Fruit fly (Drosophila melanogaster) whole organism, embryonic: Measurements from ENCODE around the gene CG10959.

Experiments
- CG10462 ChIP-seq: fragments of 200-800 bp; sonication (Bioruptor generic); optimal IDR thresholded peaks from 2 replicates; lab custom pipeline; 2016; ENCODE audit warnings: missing biosample characterization, missing genetic modification characterization
- CG10565 ChIP-seq: fragments of 200-800 bp; sonication (Bioruptor generic); optimal IDR thresholded peaks from 3 replicates; lab custom pipeline; 2016; ENCODE audit warnings: missing biosample characterization, mild to moderate bottlenecking, missing genetic modification characterization
- CG12659 ChIP-seq: fragments of 200-800 bp; sonication (Bioruptor generic); optimal IDR thresholded peaks from 3 replicates; lab custom pipeline; 2017; ENCODE audit warnings: mild to moderate bottlenecking, missing biosample characterization, missing genetic modification reagents, missing genetic modification characterization
- CG15073 ChIP-seq: fragments of 200-800 bp; sonication (Bioruptor generic); optimal IDR thresholded peaks from 2 replicates; lab custom pipeline; 2016; ENCODE audit warnings: missing biosample characterization, missing genetic modification characterization
- CG17359 ChIP-seq: fragments of 200-800 bp; sonication (Bioruptor generic); optimal IDR thresholded peaks from 3 replicates; lab custom pipeline; 2018; ENCODE audit warnings: missing biosample characterization, mild to moderate bottlenecking, missing genetic modification characterization, moderate library complexity
- CG2199 ChIP-seq: fragments of 200-800 bp; sonication (Bioruptor generic); IDR thresholded peaks from 3 replicates; pipeline ENCODE4 v1.3.6; 2022; ENCODE audit warnings: missing biosample characterization, missing genetic modification characterization
- CG31224 ChIP-seq: fragments of 200-800 bp; sonication (Bioruptor generic); IDR thresholded peaks from 2 replicates; pipeline ENCODE4 v1.3.6; 2022; ENCODE audit warnings: missing biosample characterization, missing genetic modification characterization
- CG31388 ChIP-seq: fragments of 200-800 bp; sonication (Bioruptor generic); optimal IDR thresholded peaks from 2 replicates; lab custom pipeline; 2016; ENCODE audit warnings: missing biosample characterization, missing genetic modification characterization
- CG5180 ChIP-seq: fragments of 200-800 bp; sonication (Bioruptor generic); optimal IDR thresholded peaks from 3 replicates; lab custom pipeline; 2017; ENCODE audit warnings: missing biosample characterization, missing genetic modification characterization, mild to moderate bottlenecking, moderate library complexity, missing genetic modification reagents
- CG5953 ChIP-seq: fragments of 200-800 bp; sonication (Bioruptor generic); IDR thresholded peaks from 2 replicates; pipeline ENCODE4 v1.3.6; 2022; ENCODE audit warnings: missing biosample characterization, missing genetic modification characterization
- CG7786 ChIP-seq: fragments of 200-800 bp; sonication (Bioruptor generic); optimal IDR thresholded peaks from 2 replicates; lab custom pipeline; 2016; ENCODE audit warnings: missing biosample characterization, missing genetic modification characterization
- CG8388 ChIP-seq: fragments of 200-800 bp; sonication (Bioruptor generic); optimal IDR thresholded peaks from 2 replicates; lab custom pipeline; 2019; ENCODE audit warnings: missing biosample characterization, mild to moderate bottlenecking, missing genetic modification characterization, moderate library complexity
- CG9797 ChIP-seq: fragments of 200-800 bp; sonication (Bioruptor generic); optimal IDR thresholded peaks from 3 replicates; lab custom pipeline; 2018; ENCODE audit warnings: missing biosample characterization, mild to moderate bottlenecking, missing genetic modification characterization
- Camta ChIP-seq: fragments of 200-800 bp; sonication (Bioruptor generic); optimal IDR thresholded peaks from 2 replicates; lab custom pipeline; 2016; ENCODE audit warnings: missing biosample characterization, missing genetic modification characterization
- CkIIα-i1 ChIP-seq: fragments of 200-800 bp; sonication (Bioruptor generic); IDR thresholded peaks from 2 replicates; pipeline ENCODE4 v1.3.6; 2022; ENCODE audit warnings: missing biosample characterization, missing genetic modification characterization
- Dfd ChIP-seq, 2 experiments: fragments of >200 bp; optimal IDR thresholded peaks; 2 replicates each; lab custom pipeline; 2017; ENCODE audit warnings: missing biosample characterization in 2 of 2, missing genetic modification characterization in 2 of 2
- Dip3 ChIP-seq: fragments of 200-800 bp; sonication (Bioruptor generic); optimal IDR thresholded peaks from 3 replicates; lab custom pipeline; 2016; ENCODE audit warnings: missing biosample characterization, missing genetic modification characterization
- Drgx ChIP-seq: fragments of 200-800 bp; sonication (Bioruptor generic); IDR thresholded peaks from 2 replicates; pipeline ENCODE4 v1.3.6; 2022; ENCODE audit warnings: missing biosample characterization, missing genetic modification characterization
- HHEX ChIP-seq: fragments of 200-800 bp; sonication (Bioruptor generic); optimal IDR thresholded peaks from 3 replicates; lab custom pipeline; 2017; ENCODE audit warnings: missing biosample characterization, mild to moderate bottlenecking, missing genetic modification characterization, missing genetic modification reagents
- HmgD ChIP-seq: fragments of 200-800 bp; sonication (Bioruptor generic); optimal IDR thresholded peaks from 3 replicates; lab custom pipeline; 2016; ENCODE audit warnings: missing biosample characterization, missing genetic modification characterization
- Hr3 ChIP-seq: fragments of 200-800 bp; sonication (Bioruptor generic); optimal IDR thresholded peaks from 3 replicates; lab custom pipeline; 2016; ENCODE audit warnings: missing biosample characterization, missing genetic modification characterization
- Hr51 ChIP-seq, 2 experiments: fragments of 200-800 bp; sonication (Bioruptor generic); optimal IDR thresholded peaks; 2 replicates in 1 of 2; 3 replicates in 1 of 2; lab custom pipeline; 2016 to 2018; ENCODE audit warnings: missing biosample characterization in 2 of 2, missing genetic modification characterization in 2 of 2, mild to moderate bottlenecking in 1 of 2, moderate library complexity in 1 of 2
- Meics ChIP-seq: fragments of 200-800 bp; sonication (Bioruptor generic); optimal IDR thresholded peaks from 2 replicates; lab custom pipeline; 2017; ENCODE audit warnings: missing biosample characterization, mild to moderate bottlenecking, missing genetic modification characterization
- Ptx1 ChIP-seq: fragments of 200-800 bp; sonication (Bioruptor generic); IDR thresholded peaks from 2 replicates; pipeline ENCODE4 v1.3.6; 2022; ENCODE audit warnings: missing biosample characterization, missing genetic modification characterization
- Side ChIP-seq: fragments of 200-800 bp; sonication (Bioruptor generic); optimal IDR thresholded peaks from 2 replicates; lab custom pipeline; 2016; ENCODE audit warnings: missing biosample characterization, missing genetic modification characterization
- Trl ChIP-seq, 3 experiments: fragments of >200 bp in 2 of 3; fragments of 200-800 bp in 1 of 3; sonication (Bioruptor generic) in 1 of 3; optimal IDR thresholded peaks; 2 replicates in 1 of 3; 3 replicates in 2 of 3; lab custom pipeline; 2016 to 2017; ENCODE audit warnings: missing biosample characterization in 1 of 3, missing genetic modification characterization in 1 of 3
- Usf ChIP-seq: fragments of 200-800 bp; sonication (Bioruptor generic); optimal IDR thresholded peaks from 2 replicates; lab custom pipeline; 2017; ENCODE audit warnings: missing genotype, missing biosample characterization, missing genetic modification characterization
- ara ChIP-seq: fragments of 200-800 bp; sonication (Bioruptor generic); IDR thresholded peaks from 2 replicates; pipeline ENCODE4 v1.3.6; 2022; ENCODE audit warnings: missing biosample characterization, missing genetic modification characterization
- bab2 ChIP-seq: fragments of 200-800 bp; sonication (Bioruptor generic); optimal IDR thresholded peaks from 2 replicates; lab custom pipeline; 2016; ENCODE audit warnings: missing biosample characterization, missing genetic modification characterization
- bbx ChIP-seq: fragments of 200-800 bp; sonication (Bioruptor generic); IDR thresholded peaks from 2 replicates; pipeline ENCODE4 v1.3.6; 2022; ENCODE audit warnings: missing biosample characterization, missing genetic modification characterization; ENCODE audit not compliant: partially characterized antibody
- crc ChIP-seq: fragments of 200-800 bp; sonication (Bioruptor generic); optimal IDR thresholded peaks from 2 replicates; lab custom pipeline; 2016; ENCODE audit warnings: missing biosample characterization, missing genetic modification characterization
- croc ChIP-seq: fragments of 200-800 bp; sonication (Bioruptor generic); conservative IDR thresholded peaks from 3 replicates; pipeline ENCODE4 v1.3.6; 2022; ENCODE audit warnings: missing biosample characterization, missing genetic modification characterization
- fd3F ChIP-seq: fragments of 200-800 bp; sonication (Bioruptor generic); optimal IDR thresholded peaks from 2 replicates; lab custom pipeline; 2018; ENCODE audit warnings: missing biosample characterization, mild to moderate bottlenecking, missing genetic modification characterization, moderate library complexity
- gfzf ChIP-seq: fragments of 200-800 bp; sonication (Bioruptor generic); optimal IDR thresholded peaks from 2 replicates; lab custom pipeline; 2016; ENCODE audit warnings: missing biosample characterization, mild to moderate bottlenecking, missing genetic modification characterization, moderate library complexity
- hb ChIP-seq: fragments of 200-800 bp; sonication (Bioruptor generic); IDR thresholded peaks from 3 replicates; pipeline ENCODE4 v1.3.6; 2022; ENCODE audit warnings: missing biosample characterization, missing genetic modification characterization; ENCODE audit not compliant: partially characterized antibody
- insv ChIP-seq, 2 experiments: fragments of 200-800 bp; sonication (Bioruptor generic); optimal IDR thresholded peaks; 3 replicates each; lab custom pipeline; 2016 to 2018; ENCODE audit warnings: missing biosample characterization in 2 of 2, missing genetic modification characterization in 2 of 2
- lab ChIP-seq: fragments of 200-800 bp; sonication (Bioruptor generic); optimal IDR thresholded peaks from 3 replicates; lab custom pipeline; 2017; ENCODE audit warnings: missing biosample characterization, missing genetic modification characterization, mild to moderate bottlenecking, moderate library complexity, missing genetic modification reagents
- lov ChIP-seq, 2 experiments: fragments of 200-800 bp in 1 of 2; fragments of >200 bp in 1 of 2; sonication (Bioruptor generic) in 1 of 2; IDR thresholded peaks in 1 of 2; optimal IDR thresholded peaks in 1 of 2; 2 replicates in 1 of 2; 3 replicates in 1 of 2; pipeline versions ENCODE4 v1.3.6 to Lab custom; 2017 to 2022; ENCODE audit warnings: missing biosample characterization in 1 of 2, missing genetic modification characterization in 1 of 2
- pan ChIP-seq, 4 experiments: fragments of >200 bp in 3 of 4; fragments of 200-800 bp in 1 of 4; sonication (Bioruptor generic) in 1 of 4; optimal IDR thresholded peaks in 3 of 4; IDR thresholded peaks in 1 of 4; 2 replicates each; pipeline versions ENCODE4 v1.3.6 to Lab custom; 2017 to 2022; ENCODE audit warnings: missing biosample characterization in 2 of 4, missing genetic modification characterization in 2 of 4, mixed read lengths in 1 of 4
- pfk ChIP-seq: fragments of 200-800 bp; sonication (Bioruptor generic); optimal IDR thresholded peaks from 2 replicates; lab custom pipeline; 2018; ENCODE audit warnings: missing biosample characterization, mild to moderate bottlenecking, missing genetic modification characterization, moderate library complexity
- psq ChIP-seq: fragments of 200-800 bp; sonication (Bioruptor generic); optimal IDR thresholded peaks from 2 replicates; lab custom pipeline; 2017; ENCODE audit warnings: missing biosample characterization, missing genetic modification characterization
- repo ChIP-seq: fragments of 200-800 bp; sonication (Bioruptor generic); optimal IDR thresholded peaks from 2 replicates; lab custom pipeline; 2016; ENCODE audit warnings: missing biosample characterization, missing genetic modification characterization
- seq ChIP-seq: fragments of 200-800 bp; sonication (Bioruptor generic); IDR thresholded peaks from 2 replicates; pipeline ENCODE4 v1.3.6; 2022; ENCODE audit warnings: missing biosample characterization, missing genetic modification characterization
- shn ChIP-seq: fragments of 200-800 bp; sonication (Bioruptor generic); optimal IDR thresholded peaks from 3 replicates; lab custom pipeline; 2016; ENCODE audit warnings: missing biosample characterization, missing genetic modification characterization
- slp2 ChIP-seq: fragments of 200-800 bp; sonication (Bioruptor generic); optimal IDR thresholded peaks from 2 replicates; lab custom pipeline; 2016; ENCODE audit warnings: missing biosample characterization, missing genetic modification characterization
- sr ChIP-seq: fragments of 200-800 bp; sonication (Bioruptor generic); IDR thresholded peaks from 3 replicates; pipeline ENCODE4 v1.3.6; 2022; ENCODE audit warnings: missing biosample characterization, missing genetic modification characterization
- stc ChIP-seq: fragments of 200-800 bp; sonication (Bioruptor generic); IDR thresholded peaks from 2 replicates; pipeline ENCODE4 v1.3.6; 2022; ENCODE audit warnings: missing biosample characterization, missing genetic modification characterization
- usp ChIP-seq: fragments of >200 bp; optimal IDR thresholded peaks from 2 replicates; lab custom pipeline; 2017; ENCODE audit warnings: missing biosample characterization, missing genetic modification characterization
- zen ChIP-seq: fragments of 200-800 bp; sonication (Bioruptor generic); optimal IDR thresholded peaks from 3 replicates; lab custom pipeline; 2018; ENCODE audit warnings: missing biosample characterization, mild to moderate bottlenecking, missing genetic modification characterization, moderate library complexity

CG10959 gene

DNA sequence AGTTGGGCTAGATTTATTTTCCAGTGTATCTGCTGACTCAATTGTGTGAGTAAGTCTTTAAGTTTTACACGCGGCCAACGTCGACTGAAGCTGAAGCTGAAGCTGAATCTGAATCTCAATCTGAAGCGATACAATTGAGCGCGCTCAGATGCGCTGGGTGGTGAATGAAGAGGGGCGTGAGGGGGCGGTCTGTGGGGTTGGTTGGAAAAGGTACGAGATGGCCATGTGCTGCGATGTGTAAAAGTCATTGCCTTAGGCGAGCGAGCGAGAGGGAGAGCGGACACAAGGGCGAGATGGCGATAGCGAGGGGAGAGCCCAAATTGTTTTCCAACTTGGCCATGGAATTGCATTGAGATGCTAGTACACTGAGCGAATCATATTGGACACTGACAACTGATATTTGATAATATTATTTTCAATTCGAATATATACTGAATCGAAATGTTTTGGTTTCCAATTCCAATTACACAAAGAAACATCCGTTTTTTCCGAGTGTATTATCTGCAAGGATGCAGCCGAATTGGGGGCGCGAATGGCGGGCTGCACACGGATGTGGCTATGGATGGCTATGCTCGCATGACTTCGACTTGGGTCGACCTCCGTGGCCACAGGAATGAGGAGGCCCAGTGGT is 48.1 kb downstream of the CG10959 start (continued):
- TF ChIP-seq CG31388 (GFP tag; lab: Kevin White, UChicago) (no peak), Ptx1 (GFP tag; lab: Robert Waterston, UW) (peak; percentile 68), CG9797 (GFP tag; lab: Kevin White, UChicago) (no peak), CG8388 (peak; percentile 47), fd3F (GFP tag; lab: Kevin White, UChicago) (no peak), hb (GFP tag; lab: Robert Waterston, UW) (no peak), gfzf (GFP tag; lab: Kevin White, UChicago) (no peak), Usf (GFP tag; lab: Kevin White, UChicago) (no peak), CG10565 (GFP tag; lab: Kevin White, UChicago) (no peak), repo (GFP tag; lab: Kevin White, UChicago) (no peak), CG15073 (GFP tag; lab: Kevin White, UChicago) (no peak), ara (GFP tag; lab: Robert Waterston, UW) (peak; percentile 40; the same call in 1 of the 2 replicates), Trl (optimal IDR thresholded peaks at IDR 0.05; lab: Kevin White, UChicago) (no peak), Trl (GFP tag; optimal IDR thresholded peaks at IDR 0.05; lab: Kevin White, UChicago) (no peak), slp2 (GFP tag; lab: Kevin White, UChicago) (no peak), CG12659 (GFP tag; lab: Kevin White, UChicago) (no peak), CkIIα-i1 (GFP tag; lab: Robert Waterston, UW) (no peak), lab (GFP tag; lab: Kevin White, UChicago) (peak; percentile 52), Dfd (GFP tag; optimal IDR thresholded peaks at IDR 0.05; lab: Kevin White, UChicago) (no peak), psq (GFP tag; lab: Kevin White, UChicago) (no peak), zen (tag; lab: Kevin White, UChicago) (no peak), CG5953 (GFP tag; lab: Robert Waterston, UW) (peak; percentile 68), usp (GFP tag; lab: Kevin White, UChicago) (no peak), seq (GFP tag; lab: Robert Waterston, UW) (peak; percentile 38; the same call in 1 of the 2 replicates), CG10462 (GFP tag; lab: Kevin White, UChicago) (no peak), pan (optimal IDR thresholded peaks at IDR 0.05; lab: Kevin White, UChicago) (no peak), pan (GFP tag; optimal IDR thresholded peaks at IDR 0.05 in 1 of 2, IDR thresholded peaks at IDR 0.05 in 1 of 2) (peak in 1 of 2 experiments; percentile 77), CG7786 (no peak), Drgx (GFP tag; lab: Robert Waterston, UW) (peak; percentile 79), CG31224 (GFP tag; lab: Robert Waterston, UW) (no peak), Hr51 (GFP tag; optimal IDR thresholded peaks at IDR 0.05; lab: Kevin White, UChicago) (peak in 1 of 2 experiments; percentile 57), sr (GFP tag; lab: Robert Waterston, UW) (no peak; the same call in 1 of the 3 replicates), Side (GFP tag; lab: Kevin White, UChicago) (no peak), CG2199 (GFP tag; lab: Robert Waterston, UW) (no peak), HHEX (GFP tag; lab: Kevin White, UChicago) (no peak), Hr3 (GFP tag; lab: Kevin White, UChicago) (no peak), pfk (GFP tag; lab: Kevin White, UChicago) (no peak), CG17359 (tag; lab: Kevin White, UChicago) (peak; percentile 73), Camta (GFP tag; lab: Kevin White, UChicago) (peak; percentile 12), stc (no peak), croc (GFP tag; lab: Robert Waterston, UW) (peak; percentile 34; the same call in 2 of the 3 replicates), HmgD (GFP tag; lab: Kevin White, UChicago) (no peak), Meics (GFP tag; lab: Kevin White, UChicago) (no peak), bab2 (GFP tag; lab: Kevin White, UChicago) (no peak), crc (GFP tag; lab: Kevin White, UChicago) (no peak), bbx (GFP tag; lab: Robert Waterston, UW) (no peak), CG5180 (GFP tag; lab: Kevin White, UChicago) (peak; percentile 5), Dip3 (no peak), lov (optimal IDR thresholded peaks at IDR 0.05; lab: Kevin White, UChicago) (no peak), lov (GFP tag; IDR thresholded peaks at IDR 0.05; lab: Robert Waterston, UW) (no peak), insv (GFP tag; optimal IDR thresholded peaks at IDR 0.05; lab: Kevin White, UChicago) (no peak), shn (no peak)
